Fruit fly (Drosophila melanogaster) whole organism, embryonic: ENCODE data around the gene CG3368.

Experiments
- B-H1 ChIP-seq: fragments of 200-800 bp; sonication (Bioruptor generic); IDR thresholded peaks from 3 replicates; pipeline ENCODE4 v1.3.6; 2022; ENCODE audit warnings: missing biosample characterization, missing genetic modification characterization
- CG11398 ChIP-seq: fragments of 200-800 bp; sonication (Bioruptor generic); optimal IDR thresholded peaks from 2 replicates; lab custom pipeline; 2016; ENCODE audit warnings: missing biosample characterization, missing genetic modification characterization
- CG11504 ChIP-seq: fragments of 200-800 bp; sonication (Bioruptor generic); optimal IDR thresholded peaks from 3 replicates; lab custom pipeline; 2019; ENCODE audit warnings: missing biosample characterization, mild to moderate bottlenecking, missing genetic modification characterization, moderate library complexity
- CG12219 ChIP-seq: fragments of 200-800 bp; sonication (Bioruptor generic); optimal IDR thresholded peaks from 3 replicates; lab custom pipeline; 2018; ENCODE audit warnings: missing biosample characterization, mild to moderate bottlenecking, missing genetic modification characterization
- CG12942 ChIP-seq: fragments of 200-800 bp; sonication (Bioruptor generic); optimal IDR thresholded peaks from 3 replicates; lab custom pipeline; 2016; ENCODE audit warnings: missing biosample characterization, missing genetic modification characterization
- CG14710 ChIP-seq: fragments of 200-800 bp; sonication (Bioruptor generic); optimal IDR thresholded peaks from 3 replicates; lab custom pipeline; 2019; ENCODE audit warnings: missing biosample characterization, mild to moderate bottlenecking, missing genetic modification characterization, moderate library complexity
- CG14965 ChIP-seq: fragments of 200-800 bp; sonication (Bioruptor generic); optimal IDR thresholded peaks from 2 replicates; lab custom pipeline; 2016; ENCODE audit warnings: missing biosample characterization, missing genetic modification characterization, borderline replicate concordance
- CG17829 ChIP-seq: fragments of 200-800 bp; optimal IDR thresholded peaks from 2 replicates; lab custom pipeline; 2019; ENCODE audit warnings: missing biosample characterization, mild to moderate bottlenecking, missing genetic modification characterization, moderate library complexity
- CG1792 ChIP-seq: fragments of 200-800 bp; sonication (Bioruptor generic); optimal IDR thresholded peaks from 2 replicates; lab custom pipeline; 2016; ENCODE audit warnings: missing biosample characterization, missing genetic modification characterization
- CG1832 ChIP-seq: fragments of 200-800 bp; sonication (Bioruptor generic); optimal IDR thresholded peaks from 2 replicates; lab custom pipeline; 2017; ENCODE audit warnings: missing biosample characterization, mild to moderate bottlenecking, missing genetic modification characterization, inconsistent platforms
- CG30020 ChIP-seq: fragments of 200-800 bp; optimal IDR thresholded peaks from 2 replicates; lab custom pipeline; 2019; ENCODE audit warnings: missing biosample characterization, mild to moderate bottlenecking, missing genetic modification characterization, moderate library complexity
- CG31365 ChIP-seq: fragments of 200-800 bp; sonication (Bioruptor generic); optimal IDR thresholded peaks from 2 replicates; lab custom pipeline; 2018; ENCODE audit warnings: missing biosample characterization, mild to moderate bottlenecking, missing genetic modification characterization
- CG33213 ChIP-seq: fragments of 200-800 bp; sonication (Bioruptor generic); optimal IDR thresholded peaks from 3 replicates; lab custom pipeline; 2016; ENCODE audit warnings: missing biosample characterization, missing genetic modification characterization
- CG6175 ChIP-seq: fragments of 200-800 bp; sonication (Bioruptor generic); IDR thresholded peaks from 3 replicates; pipeline ENCODE4 v1.3.6; 2022; ENCODE audit warnings: missing biosample characterization, missing genetic modification characterization
- CG7271 ChIP-seq: fragments of 200-800 bp; sonication (Bioruptor generic); optimal IDR thresholded peaks from 2 replicates; lab custom pipeline; 2018; ENCODE audit warnings: missing biosample characterization, mild to moderate bottlenecking, missing genetic modification characterization, moderate library complexity
- CG7745 ChIP-seq: fragments of 200-800 bp; sonication (Bioruptor generic); optimal IDR thresholded peaks from 2 replicates; lab custom pipeline; 2018; ENCODE audit warnings: missing biosample characterization, mild to moderate bottlenecking, missing genetic modification characterization, moderate library complexity
- CG9215 ChIP-seq: fragments of 200-800 bp; sonication (Bioruptor generic); IDR thresholded peaks from 2 replicates; pipeline ENCODE4 v1.3.6; 2022; ENCODE audit warnings: missing biosample characterization, missing genetic modification characterization
- CHES-1-like ChIP-seq: fragments of 200-800 bp; sonication (Bioruptor generic); optimal IDR thresholded peaks from 2 replicates; lab custom pipeline; 2016; ENCODE audit warnings: missing biosample characterization, missing genetic modification characterization
- CoRest ChIP-seq: fragments of 200-800 bp; sonication (Bioruptor generic); optimal IDR thresholded peaks from 3 replicates; lab custom pipeline; 2018; ENCODE audit warnings: missing biosample characterization, mild to moderate bottlenecking, missing genetic modification characterization, moderate library complexity
- D19B ChIP-seq: fragments of 200-800 bp; sonication (Bioruptor generic); optimal IDR thresholded peaks from 2 replicates; lab custom pipeline; 2017; ENCODE audit warnings: missing biosample characterization, mild to moderate bottlenecking, missing genetic modification characterization
- Dfd ChIP-seq, 2 experiments: fragments of >200 bp; optimal IDR thresholded peaks; 2 replicates each; lab custom pipeline; 2017; ENCODE audit warnings: missing biosample characterization in 2 of 2, missing genetic modification characterization in 2 of 2
- Fer3 ChIP-seq: fragments of 200-800 bp; sonication (Bioruptor generic); optimal IDR thresholded peaks from 2 replicates; lab custom pipeline; 2018; ENCODE audit warnings: missing biosample characterization, mild to moderate bottlenecking, missing genetic modification characterization, moderate library complexity
- Gug ChIP-seq: fragments of 200-800 bp; sonication (Bioruptor generic); IDR thresholded peaks from 4 replicates; pipeline ENCODE4 v1.3.6; 2022; ENCODE audit warnings: missing biosample characterization, missing genetic modification characterization
- HHEX ChIP-seq: fragments of 200-800 bp; sonication (Bioruptor generic); optimal IDR thresholded peaks from 3 replicates; lab custom pipeline; 2017; ENCODE audit warnings: missing biosample characterization, mild to moderate bottlenecking, missing genetic modification characterization, missing genetic modification reagents
- Hand ChIP-seq: fragments of 200-800 bp; sonication (Bioruptor generic); optimal IDR thresholded peaks from 2 replicates; lab custom pipeline; 2017; ENCODE audit warnings: mild to moderate bottlenecking, missing biosample characterization, missing genetic modification reagents, missing genetic modification characterization
- HmgD ChIP-seq: fragments of 200-800 bp; sonication (Bioruptor generic); optimal IDR thresholded peaks from 3 replicates; lab custom pipeline; 2016; ENCODE audit warnings: missing biosample characterization, missing genetic modification characterization
- Hmx ChIP-seq: fragments of 200-800 bp; sonication (Bioruptor generic); optimal IDR thresholded peaks from 2 replicates; lab custom pipeline; 2016; ENCODE audit warnings: missing biosample characterization, missing genetic modification characterization
- Hr39 ChIP-seq: fragments of >200 bp; optimal IDR thresholded peaks from 2 replicates; lab custom pipeline; 2017
- Lhr ChIP-seq: fragments of 200-800 bp; sonication (Bioruptor generic); optimal IDR thresholded peaks from 3 replicates; lab custom pipeline; 2017; ENCODE audit warnings: mild to moderate bottlenecking, missing biosample characterization, missing genetic modification reagents, missing genetic modification characterization
- Lpt ChIP-seq: fragments of >200 bp; optimal IDR thresholded peaks from 2 replicates; lab custom pipeline; 2018; ENCODE audit warnings: missing biosample characterization, missing genetic modification characterization
- Taf1 ChIP-seq: fragments of 200-800 bp; sonication (Bioruptor generic); IDR thresholded peaks from 2 replicates; pipeline ENCODE4 v1.3.6; 2022; ENCODE audit warnings: missing biosample characterization, missing genetic modification characterization
- abd-A ChIP-seq: fragments of 200-800 bp; sonication (Bioruptor generic); optimal IDR thresholded peaks from 3 replicates; lab custom pipeline; 2019; ENCODE audit warnings: missing biosample characterization, mild to moderate bottlenecking, missing genetic modification characterization, moderate library complexity
- btn ChIP-seq: fragments of 200-800 bp; sonication (Bioruptor generic); optimal IDR thresholded peaks from 2 replicates; lab custom pipeline; 2016; ENCODE audit warnings: missing biosample characterization, missing genetic modification characterization
- chinmo ChIP-seq: fragments of 200-800 bp; sonication (Bioruptor generic); IDR thresholded peaks from 4 replicates; pipeline ENCODE4 v1.3.6; 2022; ENCODE audit warnings: missing biosample characterization, missing genetic modification characterization; ENCODE audit not compliant: partially characterized antibody
- crc ChIP-seq: fragments of 200-800 bp; sonication (Bioruptor generic); optimal IDR thresholded peaks from 2 replicates; lab custom pipeline; 2016; ENCODE audit warnings: missing biosample characterization, missing genetic modification characterization
- dati ChIP-seq: fragments of 200-800 bp; sonication (Bioruptor generic); IDR thresholded peaks from 2 replicates; pipeline ENCODE4 v1.3.6; 2022; ENCODE audit warnings: missing biosample characterization, missing genetic modification characterization
- eyg ChIP-seq: fragments of 200-800 bp; sonication (Bioruptor generic); optimal IDR thresholded peaks from 3 replicates; lab custom pipeline; 2016; ENCODE audit warnings: missing biosample characterization, missing genetic modification characterization
- fd102C ChIP-seq: fragments of 200-800 bp; sonication (Bioruptor generic); optimal IDR thresholded peaks from 2 replicates; lab custom pipeline; 2018; ENCODE audit warnings: missing biosample characterization, mild to moderate bottlenecking, missing genetic modification characterization, moderate library complexity
- grau ChIP-seq: fragments of 200-800 bp; optimal IDR thresholded peaks from 3 replicates; lab custom pipeline; 2019; ENCODE audit warnings: missing biosample characterization, mild to moderate bottlenecking, missing genetic modification characterization, moderate library complexity
- gt ChIP-seq: fragments of 200-800 bp; sonication (Bioruptor generic); IDR thresholded peaks from 2 replicates; pipeline ENCODE4 v1.3.6; 2022; ENCODE audit warnings: missing biosample characterization, missing genetic modification characterization
- her ChIP-seq: fragments of 200-800 bp; sonication (Bioruptor generic); optimal IDR thresholded peaks from 2 replicates; lab custom pipeline; 2016; ENCODE audit warnings: missing biosample characterization, missing genetic modification characterization
- jing ChIP-seq: fragments of 200-800 bp; sonication (Bioruptor generic); optimal IDR thresholded peaks from 2 replicates; lab custom pipeline; 2018; ENCODE audit warnings: missing biosample characterization, mild to moderate bottlenecking, missing genetic modification characterization
- kni ChIP-seq: fragments of 200-800 bp; sonication (Bioruptor generic); optimal IDR thresholded peaks from 3 replicates; lab custom pipeline; 2017; ENCODE audit warnings: mild to moderate bottlenecking, missing biosample characterization, missing genetic modification reagents, missing genetic modification characterization
- lilli ChIP-seq: fragments of 200-800 bp; sonication (Bioruptor generic); optimal IDR thresholded peaks from 3 replicates; lab custom pipeline; 2016; ENCODE audit warnings: missing biosample characterization, missing genetic modification characterization
- lmd ChIP-seq: fragments of 200-800 bp; sonication (Bioruptor generic); IDR thresholded peaks from 2 replicates; pipeline ENCODE4 v1.3.6; 2022; ENCODE audit warnings: missing biosample characterization, missing genetic modification characterization
- otp ChIP-seq: fragments of 200-800 bp; sonication (Bioruptor generic); IDR thresholded peaks from 3 replicates; pipeline ENCODE4, ENCODE4 v1.3.6; 2022; ENCODE audit warnings: missing biosample characterization, missing genetic modification characterization
- p53 ChIP-seq: fragments of 200-800 bp; sonication (Bioruptor generic); optimal IDR thresholded peaks from 2 replicates; lab custom pipeline; 2016; ENCODE audit warnings: missing biosample characterization, missing genetic modification characterization
- pfk ChIP-seq: fragments of 200-800 bp; sonication (Bioruptor generic); optimal IDR thresholded peaks from 2 replicates; lab custom pipeline; 2018; ENCODE audit warnings: missing biosample characterization, mild to moderate bottlenecking, missing genetic modification characterization, moderate library complexity
- pita ChIP-seq: fragments of 200-800 bp; sonication (Bioruptor generic); optimal IDR thresholded peaks from 2 replicates; lab custom pipeline; 2017; ENCODE audit warnings: missing biosample characterization, mild to moderate bottlenecking, missing genetic modification characterization
- row ChIP-seq: fragments of 200-800 bp; sonication (Bioruptor generic); IDR thresholded peaks from 3 replicates; pipeline ENCODE4 v1.3.6; 2022; ENCODE audit warnings: missing biosample characterization, missing genetic modification characterization
- scrt ChIP-seq: fragments of 200-800 bp; sonication (Bioruptor generic); optimal IDR thresholded peaks from 2 replicates; lab custom pipeline; 2018; ENCODE audit warnings: missing biosample characterization, mild to moderate bottlenecking, missing genetic modification characterization, moderate library complexity
- unc-4 ChIP-seq: fragments of 200-800 bp; sonication (Bioruptor generic); IDR thresholded peaks from 2 replicates; pipeline ENCODE4 v1.3.6; 2022; ENCODE audit warnings: missing biosample characterization, missing genetic modification characterization; ENCODE audit not compliant: partially characterized antibody

Gene CG3368

DNA sequence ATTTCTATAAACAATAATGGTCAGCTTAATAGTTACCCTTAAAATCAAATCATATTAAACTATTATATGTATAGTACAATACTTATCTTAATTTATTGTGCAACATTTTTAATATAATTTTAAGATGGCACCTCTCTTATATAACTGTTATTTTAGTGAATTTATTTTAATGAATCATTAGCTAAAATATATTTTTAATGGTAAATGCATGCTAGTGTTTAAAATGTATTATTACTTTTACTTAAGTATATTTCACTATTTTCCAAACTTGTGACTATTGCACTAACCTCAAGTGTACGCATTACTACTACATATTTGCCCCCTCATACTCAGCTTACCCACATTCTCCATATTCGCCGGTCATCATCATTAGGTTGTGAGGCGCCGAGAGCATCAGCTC lies 37.3 kb upstream of the CG3368 start (continued):
- no peak for TF ChIP-seq p53 (GFP tag; lab: Kevin White, UChicago)
- peak; percentile 46 for TF ChIP-seq CG12942
- no peak for TF ChIP-seq CG1792
- peak; percentile 82 for TF ChIP-seq Fer3 (tag; lab: Kevin White, UChicago)
- no peak for TF ChIP-seq gt (GFP tag; lab: Robert Waterston, UW)
- no peak for TF ChIP-seq pfk (GFP tag; lab: Kevin White, UChicago)
- TF ChIP-seq row (GFP tag; lab: Robert Waterston, UW): peak; percentile 75
- TF ChIP-seq Lpt (GFP tag; lab: Kevin White, UChicago): no peak
- no peak for TF ChIP-seq CG33213 (GFP tag; lab: Kevin White, UChicago)
- no peak for TF ChIP-seq Hr39 (lab: Kevin White, UChicago)
- peak; percentile 42 for TF ChIP-seq Lhr
- TF ChIP-seq HmgD (GFP tag; lab: Kevin White, UChicago): no peak
- TF ChIP-seq CG17829 (tag; lab: Kevin White, UChicago): peak; percentile 93
- TF ChIP-seq CG14710 (tag; lab: Kevin White, UChicago): peak; percentile 92
- TF ChIP-seq CHES-1-like (GFP tag; lab: Kevin White, UChicago): no peak
- TF ChIP-seq CG30020 (tag; lab: Kevin White, UChicago): peak; percentile 68
- 0 out of 2 replicates have a peak, but pooled peaks have one; percentile 19 for TF ChIP-seq CG9215 (GFP tag; lab: Robert Waterston, UW)
- TF ChIP-seq chinmo (GFP tag; lab: Robert Waterston, UW): no peak
- no peak for TF ChIP-seq CG31365
- TF ChIP-seq Gug (GFP tag; lab: Robert Waterston, UW): no peak
- peak; percentile 62 for TF ChIP-seq abd-A (tag; lab: Kevin White, UChicago)
- TF ChIP-seq lmd (GFP tag; lab: Robert Waterston, UW): peak; percentile 69
- peak; percentile 92 for TF ChIP-seq CoRest (tag; lab: Kevin White, UChicago)
- peak; percentile 10 for TF ChIP-seq D19B (GFP tag; lab: Kevin White, UChicago)
- peak; percentile 94 for TF ChIP-seq CG11504 (tag; lab: Kevin White, UChicago)
- TF ChIP-seq CG7271: peak; percentile 24
- no peak for TF ChIP-seq CG14965 (GFP tag; lab: Kevin White, UChicago)
- no peak for TF ChIP-seq otp (GFP tag; lab: Robert Waterston, UW)
- no peak for TF ChIP-seq btn (GFP tag; lab: Kevin White, UChicago)
- no peak for TF ChIP-seq Hmx (GFP tag; lab: Kevin White, UChicago)
- no peak for TF ChIP-seq Taf1 (GFP tag; lab: Robert Waterston, UW)
- TF ChIP-seq Hand (GFP tag; lab: Kevin White, UChicago): peak; percentile 67
- TF ChIP-seq HHEX (GFP tag; lab: Kevin White, UChicago): peak; percentile 59
- no peak for TF ChIP-seq CG6175
- TF ChIP-seq Dfd (GFP tag; optimal IDR thresholded peaks at IDR 0.05; lab: Kevin White, UChicago): no peak
- TF ChIP-seq CG11398 (GFP tag; lab: Kevin White, UChicago): no peak
- no peak for TF ChIP-seq kni (GFP tag; lab: Kevin White, UChicago)
- peak; percentile 64 for TF ChIP-seq scrt (GFP tag; lab: Kevin White, UChicago)
- TF ChIP-seq grau (tag; lab: Kevin White, UChicago): peak; percentile 91
- no peak for TF ChIP-seq unc-4 (GFP tag; lab: Robert Waterston, UW)
- TF ChIP-seq pita: no peak
- no peak for TF ChIP-seq dati
- no peak for TF ChIP-seq jing (GFP tag; lab: Kevin White, UChicago)
- TF ChIP-seq CG12219 (GFP tag; lab: Kevin White, UChicago): peak; percentile 61
- TF ChIP-seq fd102C (GFP tag; lab: Kevin White, UChicago): no peak
- TF ChIP-seq eyg (GFP tag; lab: Kevin White, UChicago): no peak
- TF ChIP-seq CG1832 (GFP tag; lab: Kevin White, UChicago): no peak
- no peak for TF ChIP-seq B-H1
- TF ChIP-seq crc: no peak
- no peak for TF ChIP-seq her (GFP tag; lab: Kevin White, UChicago)
- peak; percentile 1 for TF ChIP-seq lilli
- no peak for TF ChIP-seq CG7745
